Worm (Caenorhabditis elegans) whole organism, late embryonic: Measurements from ENCODE around the gene C16C8.21.

ENCODE experiments used
- C08G9.2 ChIP-seq: sonication (generic microtip); optimal IDR thresholded peaks from 2 replicates; lab custom pipeline; 2016; ENCODE audit warnings: mild to moderate bottlenecking, missing genetic modification characterization, moderate library complexity, missing compliant biosample characterization
- C38D4.7 ChIP-seq: fragments of 200-800 bp; sonication (Bioruptor generic); optimal IDR thresholded peaks from 2 replicates; lab custom pipeline; 2018; ENCODE audit warnings: mild to moderate bottlenecking, missing genetic modification characterization, moderate library complexity, missing compliant biosample characterization
- F13H6.1 ChIP-seq: sonication (generic microtip); optimal IDR thresholded peaks from 2 replicates; lab custom pipeline; 2016; ENCODE audit warnings: missing genetic modification characterization, missing compliant biosample characterization
- K09A11.1 ChIP-seq: sonication (generic microtip); optimal IDR thresholded peaks from 2 replicates; lab custom pipeline; 2017; ENCODE audit warnings: antibody characterized with exemption, mild to moderate bottlenecking, missing genetic modification characterization, missing compliant biosample characterization; ENCODE audit not compliant: insufficient read depth
- Y22D7AL.16 ChIP-seq: sonication (generic microtip); optimal IDR thresholded peaks from 2 replicates; lab custom pipeline; 2016; ENCODE audit warnings: missing genetic modification characterization, missing compliant biosample characterization
- ahr-1 ChIP-seq: sonication (generic microtip); optimal IDR thresholded peaks from 2 replicates; lab custom pipeline; 2016; ENCODE audit warnings: missing genetic modification characterization, missing compliant biosample characterization
- ama-1 ChIP-seq: fragments of 150-350 bp; optimal IDR thresholded peaks from 2 replicates; lab custom pipeline; 2014
- ceh-14 ChIP-seq: sonication (generic microtip); optimal IDR thresholded peaks from 2 replicates; lab custom pipeline; 2016; ENCODE audit warnings: missing genotype, missing genetic modification characterization, missing compliant biosample characterization
- ceh-2 ChIP-seq: sonication (generic microtip); optimal IDR thresholded peaks from 2 replicates; lab custom pipeline; 2016; ENCODE audit warnings: missing genotype, missing genetic modification characterization, missing compliant biosample characterization
- ceh-24 ChIP-seq: sonication (generic microtip); optimal IDR thresholded peaks from 2 replicates; lab custom pipeline; 2016; ENCODE audit warnings: mild to moderate bottlenecking, missing genetic modification characterization, missing compliant biosample characterization
- ceh-31 ChIP-seq: sonication (generic microtip); optimal IDR thresholded peaks from 2 replicates; lab custom pipeline; 2016; ENCODE audit warnings: missing genetic modification characterization, missing compliant biosample characterization
- ceh-34 ChIP-seq: sonication (generic microtip); optimal IDR thresholded peaks from 2 replicates; lab custom pipeline; 2016; ENCODE audit warnings: mild to moderate bottlenecking, missing genetic modification characterization, missing compliant biosample characterization
- ceh-45 ChIP-seq: fragments of 200-800 bp; sonication (Bioruptor generic); IDR thresholded peaks from 2 replicates; pipeline ENCODE4 v1.3.6; 2022; ENCODE audit warnings: missing genetic modification reagents, missing genetic modification characterization, missing compliant biosample characterization
- ceh-9 ChIP-seq: sonication (generic microtip); optimal IDR thresholded peaks from 2 replicates; lab custom pipeline; 2016; ENCODE audit warnings: mild to moderate bottlenecking, missing genetic modification characterization, inconsistent platforms, missing compliant biosample characterization
- dmd-4 ChIP-seq: sonication (generic microtip); optimal IDR thresholded peaks from 2 replicates; lab custom pipeline; 2016; ENCODE audit warnings: borderline replicate concordance, missing genetic modification characterization, missing compliant biosample characterization
- dve-1 ChIP-seq: sonication (generic microtip); optimal IDR thresholded peaks from 2 replicates; lab custom pipeline; 2017; ENCODE audit warnings: antibody characterized with exemption, mild to moderate bottlenecking, missing genetic modification characterization, missing compliant biosample characterization
- elt-4 ChIP-seq: sonication (generic microtip); optimal IDR thresholded peaks from 2 replicates; lab custom pipeline; 2016; ENCODE audit warnings: missing genetic modification characterization, missing compliant biosample characterization
- ets-4 ChIP-seq: sonication (generic microtip); optimal IDR thresholded peaks from 2 replicates; lab custom pipeline; 2016; ENCODE audit warnings: missing genetic modification characterization, missing compliant biosample characterization
- eyg-1 ChIP-seq: sonication (generic microtip); optimal IDR thresholded peaks from 2 replicates; lab custom pipeline; 2016; ENCODE audit warnings: missing genotype, missing genetic modification characterization, missing compliant biosample characterization
- fax-1 ChIP-seq: sonication (generic microtip); optimal IDR thresholded peaks from 2 replicates; lab custom pipeline; 2016; ENCODE audit warnings: missing genotype, missing genetic modification characterization, missing compliant biosample characterization
- fkh-6 ChIP-seq: sonication (generic microtip); optimal IDR thresholded peaks from 2 replicates; lab custom pipeline; 2016; ENCODE audit warnings: missing genetic modification characterization, missing compliant biosample characterization
- gmeb-2 ChIP-seq: sonication (generic microtip); optimal IDR thresholded peaks from 2 replicates; lab custom pipeline; 2016; ENCODE audit warnings: missing genetic modification characterization, inconsistent platforms, missing compliant biosample characterization
- hlh-13 ChIP-seq: fragments of 200-800 bp; sonication (Bioruptor generic); optimal IDR thresholded peaks from 2 replicates; lab custom pipeline; 2018; ENCODE audit warnings: mild to moderate bottlenecking, missing genetic modification characterization, missing compliant biosample characterization
- hlh-15 ChIP-seq: sonication (generic microtip); optimal IDR thresholded peaks from 2 replicates; lab custom pipeline; 2016; ENCODE audit warnings: missing genetic modification characterization, missing compliant biosample characterization
- hlh-30 ChIP-seq: sonication (generic microtip); optimal IDR thresholded peaks from 2 replicates; lab custom pipeline; 2017; ENCODE audit warnings: antibody characterized with exemption, missing genetic modification characterization, missing compliant biosample characterization; ENCODE audit not compliant: insufficient read depth
- hlh-6 ChIP-seq: sonication (generic microtip); optimal IDR thresholded peaks from 2 replicates; lab custom pipeline; 2016; ENCODE audit warnings: missing genotype, missing genetic modification characterization, missing compliant biosample characterization
- hlh-8 ChIP-seq: sonication (generic microtip); optimal IDR thresholded peaks from 2 replicates; lab custom pipeline; 2016; ENCODE audit warnings: missing genotype, missing genetic modification characterization, missing compliant biosample characterization
- lin-11 ChIP-seq: fragments of 200-800 bp; sonication (Bioruptor generic); optimal IDR thresholded peaks from 2 replicates; lab custom pipeline; 2018; ENCODE audit warnings: mild to moderate bottlenecking, missing genetic modification characterization, missing compliant biosample characterization
- madf-2 ChIP-seq: sonication (generic microtip); optimal IDR thresholded peaks from 2 replicates; lab custom pipeline; 2017; ENCODE audit warnings: missing genetic modification characterization, missing compliant biosample characterization
- mec-3 ChIP-seq: sonication (generic microtip); optimal IDR thresholded peaks from 2 replicates; lab custom pipeline; 2016; ENCODE audit warnings: borderline replicate concordance, missing genetic modification characterization, missing compliant biosample characterization
- nfya-1 ChIP-seq: sonication (generic microtip); optimal IDR thresholded peaks from 2 replicates; lab custom pipeline; 2017; ENCODE audit warnings: missing genetic modification characterization, mild to moderate bottlenecking, missing compliant biosample characterization, antibody characterized with exemption, moderate library complexity
- nhr-232 ChIP-seq: sonication (generic microtip); optimal IDR thresholded peaks from 2 replicates; lab custom pipeline; 2016; ENCODE audit warnings: missing genetic modification characterization, missing compliant biosample characterization
- pat-9 ChIP-seq: fragments of 200-800 bp; sonication (Bioruptor generic); optimal IDR thresholded peaks from 2 replicates; lab custom pipeline; 2018; ENCODE audit warnings: mild to moderate bottlenecking, missing genetic modification characterization, moderate library complexity, missing compliant biosample characterization
- pax-1 ChIP-seq: fragments of 150-350 bp; optimal IDR thresholded peaks from 2 replicates; lab custom pipeline; 2014; ENCODE audit warnings: missing biosample characterization, missing genetic modification characterization
- pha-4 ChIP-seq: fragments of 150-350 bp; optimal IDR thresholded peaks from 2 replicates; lab custom pipeline; 2018; ENCODE audit warnings: missing biosample characterization, missing genetic modification reagents, missing genetic modification characterization
- pqm-1 ChIP-seq: sonication (generic microtip); optimal IDR thresholded peaks from 2 replicates; lab custom pipeline; 2016; ENCODE audit warnings: missing genetic modification characterization, missing compliant biosample characterization
- pros-1 ChIP-seq: fragments of 150-350 bp; optimal IDR thresholded peaks from 2 replicates; lab custom pipeline; 2014; ENCODE audit warnings: missing biosample characterization, missing genetic modification reagents, missing genetic modification characterization
- rnt-1 ChIP-seq: sonication (generic microtip); optimal IDR thresholded peaks from 2 replicates; lab custom pipeline; 2016; ENCODE audit warnings: missing genetic modification characterization, missing compliant biosample characterization
- sdc-2 ChIP-seq: sonication (generic microtip); optimal IDR thresholded peaks from 2 replicates; lab custom pipeline; 2016; ENCODE audit warnings: missing genotype, missing genetic modification characterization, missing compliant biosample characterization
- sox-2 ChIP-seq: fragments of 200-800 bp; sonication (Bioruptor generic); IDR thresholded peaks from 2 replicates; pipeline ENCODE4 v1.3.6; 2022; ENCODE audit warnings: missing genetic modification reagents, missing genetic modification characterization, missing compliant biosample characterization
- sox-4 ChIP-seq: sonication (generic microtip); optimal IDR thresholded peaks from 2 replicates; lab custom pipeline; 2017; ENCODE audit warnings: mild to moderate bottlenecking, missing genetic modification characterization, inconsistent platforms, missing compliant biosample characterization
- syd-9 ChIP-seq: sonication (generic microtip); optimal IDR thresholded peaks from 2 replicates; lab custom pipeline; 2016; ENCODE audit warnings: mild to moderate bottlenecking, missing genetic modification characterization, moderate library complexity, missing compliant biosample characterization
- tbx-7 ChIP-seq: sonication (generic microtip); optimal IDR thresholded peaks from 2 replicates; lab custom pipeline; 2016; ENCODE audit warnings: missing genotype, missing genetic modification characterization, missing compliant biosample characterization
- ttx-3 ChIP-seq: sonication (generic microtip); optimal IDR thresholded peaks from 2 replicates; lab custom pipeline; 2016; ENCODE audit warnings: missing genetic modification reagents, missing genetic modification characterization, missing compliant biosample characterization
- unc-86 ChIP-seq: sonication (generic microtip); optimal IDR thresholded peaks from 2 replicates; lab custom pipeline; 2016; ENCODE audit warnings: missing genetic modification characterization, missing compliant biosample characterization
- zip-5 ChIP-seq: sonication (generic microtip); optimal IDR thresholded peaks from 2 replicates; lab custom pipeline; 2016; ENCODE audit warnings: missing genetic modification characterization, missing compliant biosample characterization

C16C8.21 gene

DNA sequence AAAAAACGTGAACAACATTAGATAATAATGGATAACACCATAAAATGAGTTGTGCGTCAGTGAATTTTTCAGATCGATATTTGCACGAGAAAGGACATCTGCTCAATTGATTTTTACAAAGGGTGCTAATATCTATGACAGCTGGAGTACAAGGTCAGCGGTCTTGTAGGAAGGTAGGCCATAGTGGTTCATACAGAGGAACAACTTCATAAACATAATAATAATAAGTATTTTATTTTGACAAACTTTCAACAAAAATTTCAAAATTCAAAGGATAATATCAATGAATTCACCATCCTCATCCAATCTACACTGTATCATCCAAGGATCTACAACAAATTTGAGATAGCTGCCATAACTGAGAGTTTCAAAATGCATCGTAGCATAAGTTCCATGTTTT, 29.2 kb downstream of the C16C8.21 start, which contains the start of gene fbxb-104:
fbxb-104 (minus strand) TSS at position 101 of the 400 bp plus-strand sequence.
- TF ChIP-seq pqm-1 (tag; lab: Kevin White, UChicago) (no peak), F13H6.1 (tag; lab: Kevin White, UChicago) (no peak), nhr-232 (tag; lab: Kevin White, UChicago) (no peak), ets-4 (tag; lab: Kevin White, UChicago) (no peak), sdc-2 (tag; lab: Kevin White, UChicago) (no peak), Y22D7AL.16 (tag; lab: Kevin White, UChicago) (no peak), fax-1 (no peak), K09A11.1 (tag; lab: Kevin White, UChicago) (no peak), pros-1 (tag; lab: Kevin White, UChicago) (no peak), syd-9 (tag; lab: Kevin White, UChicago) (no peak), C08G9.2 (no peak), hlh-30 (tag; lab: Kevin White, UChicago) (no peak), zip-5 (tag; lab: Kevin White, UChicago) (no peak), pha-4 (tag; lab: Kevin White, UChicago) (no peak), gmeb-2 (tag; lab: Kevin White, UChicago) (no peak), ceh-24 (tag; lab: Kevin White, UChicago) (no peak), hlh-15 (tag; lab: Kevin White, UChicago) (no peak), unc-86 (tag; lab: Kevin White, UChicago) (no peak)

DNA sequence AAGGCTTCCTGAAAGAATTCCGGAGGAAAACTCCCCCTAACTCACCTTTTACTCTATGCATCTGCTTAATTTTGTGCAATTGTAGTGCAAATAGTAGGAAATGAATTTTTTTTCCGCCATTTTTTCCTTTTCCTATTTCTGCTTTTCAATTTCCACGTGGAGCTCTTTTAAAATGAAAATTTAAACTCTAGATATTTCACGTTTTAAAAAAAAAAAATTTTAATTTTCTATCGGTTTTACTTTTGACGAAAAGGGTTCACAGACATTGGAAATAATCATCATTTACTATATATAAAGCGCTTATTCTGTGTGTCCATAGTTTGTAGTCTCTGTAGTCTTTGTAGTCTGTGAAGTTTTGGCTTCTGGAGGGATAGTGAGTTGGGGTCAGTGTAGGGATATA, 33.6 kb downstream of the C16C8.21 start, which contains the start of gene Y49F6B.8:
Y49F6B.8 (minus strand) TSS at position 101 of the 400 bp plus-strand sequence.
- no peak for TF ChIP-seq mec-3 (tag; lab: Kevin White, UChicago)
- TF ChIP-seq rnt-1: no peak
- TF ChIP-seq tbx-7: no peak
- no peak for TF ChIP-seq ttx-3
- TF ChIP-seq ahr-1 (tag; lab: Kevin White, UChicago): no peak
- no peak for TF ChIP-seq Y22D7AL.16 (tag; lab: Kevin White, UChicago)
- TF ChIP-seq sox-4 (tag; lab: Kevin White, UChicago): no peak
- TF ChIP-seq fkh-6 (tag; lab: Kevin White, UChicago): no peak
- TF ChIP-seq C38D4.7 (GFP tag; lab: Kevin White, UChicago): no peak
- TF ChIP-seq ama-1 (lab: Kevin White, UChicago): no peak
- TF ChIP-seq ceh-34 (tag; lab: Kevin White, UChicago): no peak
- no peak for TF ChIP-seq syd-9 (tag; lab: Kevin White, UChicago)
- no peak for TF ChIP-seq hlh-15 (tag; lab: Kevin White, UChicago)
- TF ChIP-seq ceh-24 (tag; lab: Kevin White, UChicago): no peak
- TF ChIP-seq ceh-9: no peak
- TF ChIP-seq ceh-31: no peak

DNA sequence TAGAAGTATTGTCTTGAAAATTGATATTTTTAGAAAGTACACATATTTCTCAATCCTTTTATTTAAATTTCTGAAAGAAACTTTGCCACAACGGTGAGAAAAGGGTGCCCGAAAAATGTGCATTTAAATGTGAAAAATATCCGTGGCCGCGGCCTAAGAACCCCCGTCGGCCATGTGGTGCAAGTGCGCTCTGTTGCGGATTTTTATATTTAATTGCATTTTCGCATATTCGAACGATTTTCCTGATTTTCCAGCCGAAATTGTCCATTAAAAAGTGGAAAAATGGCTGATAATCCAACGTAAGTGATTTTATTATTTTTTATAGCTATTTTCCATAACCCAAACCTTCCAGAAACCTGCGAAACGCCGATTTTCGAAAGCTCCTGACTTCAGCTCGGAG, 34.2 kb downstream of the C16C8.21 start, which contains the start of gene smu-2:
smu-2 (plus strand) TSS at position 178 of the 400 bp plus-strand sequence.
- TF ChIP-seq ttx-3 (peak; percentile 41), C38D4.7 (GFP tag; lab: Kevin White, UChicago) (no peak), hlh-13 (GFP tag; lab: Kevin White, UChicago) (no peak), ceh-2 (peak; percentile 92), ama-1 (lab: Kevin White, UChicago) (no peak), pat-9 (tag; lab: Kevin White, UChicago) (no peak), pax-1 (tag; lab: Kevin White, UChicago) (no peak), F13H6.1 (tag; lab: Kevin White, UChicago) (no peak), K09A11.1 (tag; lab: Kevin White, UChicago) (no peak), tbx-7 (peak; percentile 84), dmd-4 (no peak), nfya-1 (peak; percentile 33), elt-4 (no peak), sox-2 (GFP tag; lab: Robert Waterston, UW) (no peak), madf-2 (tag; lab: Kevin White, UChicago) (no peak), zip-5 (tag; lab: Kevin White, UChicago) (peak; percentile 76), rnt-1 (peak; percentile 35), ahr-1 (tag; lab: Kevin White, UChicago) (peak; percentile 40), ceh-24 (tag; lab: Kevin White, UChicago) (no peak), hlh-6 (tag; lab: Kevin White, UChicago) (no peak), fax-1 (peak; percentile 31), hlh-8 (tag; lab: Kevin White, UChicago) (peak; percentile 42), eyg-1 (no peak), ceh-14 (peak; percentile 82), pros-1 (tag; lab: Kevin White, UChicago) (no peak), nhr-232 (tag; lab: Kevin White, UChicago) (no peak), sdc-2 (tag; lab: Kevin White, UChicago) (no peak), pqm-1 (tag; lab: Kevin White, UChicago) (peak; percentile 52), lin-11 (no peak), ceh-45 (GFP tag; lab: Robert Waterston, UW) (peak; percentile 50; the same call in 1 of the 2 replicates), dve-1 (no peak)
